Fruit fly (Drosophila melanogaster) whole organism, embryonic: ENCODE measurements around the gene CG5445.

Experiments used
- Aef1 ChIP-seq: fragments of 200-800 bp; sonication (Bioruptor generic); IDR thresholded peaks from 3 replicates; pipeline ENCODE4 v1.3.6; 2022; ENCODE audit warnings: missing biosample characterization, missing genetic modification characterization
- Asciz ChIP-seq: fragments of 200-800 bp; sonication (Bioruptor generic); optimal IDR thresholded peaks from 2 replicates; lab custom pipeline; 2017; ENCODE audit warnings: missing biosample characterization, mild to moderate bottlenecking, missing genetic modification characterization, missing genetic modification reagents
- CG12219 ChIP-seq: fragments of 200-800 bp; sonication (Bioruptor generic); optimal IDR thresholded peaks from 3 replicates; lab custom pipeline; 2018; ENCODE audit warnings: missing biosample characterization, mild to moderate bottlenecking, missing genetic modification characterization
- CG1792 ChIP-seq: fragments of 200-800 bp; sonication (Bioruptor generic); optimal IDR thresholded peaks from 2 replicates; lab custom pipeline; 2016; ENCODE audit warnings: missing biosample characterization, missing genetic modification characterization
- CG3995 ChIP-seq: fragments of 200-800 bp; sonication (Bioruptor generic); optimal IDR thresholded peaks from 3 replicates; lab custom pipeline; 2016; ENCODE audit warnings: missing biosample characterization, missing genetic modification characterization
- CG4404 ChIP-seq: fragments of 200-800 bp; sonication (Bioruptor generic); IDR thresholded peaks from 2 replicates; pipeline ENCODE4 v1.3.6; 2022; ENCODE audit warnings: missing biosample characterization, missing genetic modification characterization
- CG8089 ChIP-seq: fragments of 200-800 bp; sonication (Bioruptor generic); optimal IDR thresholded peaks from 3 replicates; lab custom pipeline; 2016; ENCODE audit warnings: missing biosample characterization, missing genetic modification characterization
- Dip2 ChIP-seq: fragments of 200-800 bp; sonication (Bioruptor generic); IDR thresholded peaks from 2 replicates; pipeline ENCODE4 v1.3.6; 2022; ENCODE audit warnings: missing biosample characterization, missing genetic modification characterization
- MBD-R2 ChIP-seq: fragments of 200-800 bp; sonication (Bioruptor generic); IDR thresholded peaks from 2 replicates; pipeline ENCODE4 v1.3.6; 2022; ENCODE audit warnings: missing biosample characterization, missing genetic modification characterization
- cato ChIP-seq: fragments of 200-800 bp; sonication (Bioruptor generic); optimal IDR thresholded peaks from 2 replicates; lab custom pipeline; 2016; ENCODE audit warnings: missing biosample characterization, missing genetic modification characterization, borderline replicate concordance
- chn ChIP-seq: fragments of 200-800 bp; sonication (Bioruptor generic); optimal IDR thresholded peaks from 2 replicates; lab custom pipeline; 2016; ENCODE audit warnings: missing biosample characterization, missing genetic modification characterization
- h ChIP-seq: fragments of >200 bp; optimal IDR thresholded peaks from 2 replicates; lab custom pipeline; 2017
- insv ChIP-seq, 2 experiments: fragments of 200-800 bp; sonication (Bioruptor generic); optimal IDR thresholded peaks; 3 replicates each; lab custom pipeline; 2016 to 2018; ENCODE audit warnings: missing biosample characterization in 2 of 2, missing genetic modification characterization in 2 of 2
- pita ChIP-seq: fragments of 200-800 bp; sonication (Bioruptor generic); optimal IDR thresholded peaks from 2 replicates; lab custom pipeline; 2017; ENCODE audit warnings: missing biosample characterization, mild to moderate bottlenecking, missing genetic modification characterization

DNA sequence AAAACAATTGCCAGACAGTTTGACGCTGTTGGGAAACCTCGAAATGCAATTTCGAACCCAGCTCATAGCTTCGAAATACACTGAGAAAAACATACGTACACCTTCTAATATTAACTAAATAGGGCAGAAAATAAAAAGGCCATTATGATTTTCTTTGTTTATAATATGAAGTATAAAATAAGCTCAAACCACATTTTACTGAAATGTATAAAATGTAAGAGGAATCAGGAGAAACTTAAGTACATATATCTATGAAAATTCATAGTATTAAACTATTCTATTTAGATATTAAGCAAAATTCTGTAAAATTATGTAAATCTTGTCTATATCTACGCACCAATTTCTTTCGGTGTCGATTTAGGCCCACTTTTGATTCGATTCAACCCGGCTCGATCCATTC, 25.9 kb downstream of the CG5445 start:
- no peak for TF ChIP-seq MBD-R2 (GFP tag; lab: Robert Waterston, UW)
- no peak for TF ChIP-seq cato (GFP tag; lab: Kevin White, UChicago)
- TF ChIP-seq CG3995, result no peak
- no peak for TF ChIP-seq CG4404 (GFP tag; lab: Robert Waterston, UW)
- no peak for TF ChIP-seq CG12219
- no peak for TF ChIP-seq CG1792 (GFP tag; lab: Kevin White, UChicago)
- no peak for TF ChIP-seq pita (GFP tag; lab: Kevin White, UChicago)
- TF ChIP-seq CG8089 (GFP tag; lab: Kevin White, UChicago), result no peak
- no peak for TF ChIP-seq chn (GFP tag; lab: Kevin White, UChicago)
- no peak for TF ChIP-seq h
- TF ChIP-seq insv (GFP tag; optimal IDR thresholded peaks at IDR 0.05; lab: Kevin White, UChicago), result no peak
- no peak for TF ChIP-seq Dip2
- no peak for TF ChIP-seq Asciz (GFP tag; lab: Kevin White, UChicago)
- no peak for TF ChIP-seq Aef1 (GFP tag; lab: Robert Waterston, UW)
